Worm (Caenorhabditis elegans) whole organism, midembryonic: ENCODE results near the gene F59B10.2.

ENCODE experiments used
- T22C8.4 ChIP-seq: fragments of 200-800 bp; sonication (Bioruptor generic); IDR thresholded peaks from 2 replicates; pipeline ENCODE4 v1.3.6; 2022; ENCODE audit warnings: missing genetic modification characterization, missing compliant biosample characterization
- cog-1 ChIP-seq: sonication (generic microtip); optimal IDR thresholded peaks from 2 replicates; lab custom pipeline; 2016; ENCODE audit warnings: missing genetic modification characterization, missing compliant biosample characterization
- flt-1 ChIP-seq: fragments of 200-800 bp; sonication (Bioruptor generic); IDR thresholded peaks from 2 replicates; pipeline ENCODE4 v1.3.6; 2022; ENCODE audit warnings: missing genetic modification characterization, missing compliant biosample characterization
- klf-2 ChIP-seq: fragments of 200-800 bp; sonication (Bioruptor generic); conservative IDR thresholded peaks from 2 replicates; pipeline ENCODE4 v1.3.6; 2022; ENCODE audit warnings: missing genetic modification reagents, missing genetic modification characterization, missing compliant biosample characterization
- med-1 ChIP-seq: sonication (generic microtip); optimal IDR thresholded peaks from 2 replicates; lab custom pipeline; 2017; ENCODE audit warnings: missing genetic modification characterization, mild to moderate bottlenecking, missing compliant biosample characterization, antibody characterized with exemption, missing genetic modification reagents; ENCODE audit not compliant: insufficient read depth
- ref-1 ChIP-seq: fragments of 200-800 bp; sonication (Bioruptor generic); conservative IDR thresholded peaks from 2 replicates; pipeline ENCODE4 v1.3.6; 2022; ENCODE audit warnings: missing genetic modification reagents, missing genetic modification characterization, missing compliant biosample characterization
- tab-1 ChIP-seq: fragments of 200-800 bp; sonication (Bioruptor generic); IDR thresholded peaks from 2 replicates; pipeline ENCODE4 v1.3.6; 2022; ENCODE audit warnings: missing genetic modification characterization, missing compliant biosample characterization
- ztf-23 ChIP-seq: fragments of 200-800 bp; sonication (Bioruptor generic); IDR thresholded peaks from 2 replicates; pipeline ENCODE4 v1.3.6; 2022; ENCODE audit warnings: missing genetic modification reagents, missing genetic modification characterization, missing compliant biosample characterization
- ztf-29 ChIP-seq: fragments of 200-800 bp; sonication (Bioruptor generic); IDR thresholded peaks from 2 replicates; pipeline ENCODE4 v1.3.6; 2022; ENCODE audit warnings: missing genetic modification reagents, missing genetic modification characterization, missing compliant biosample characterization

Gene F59B10.2

ce11 chrII:10530907-10531306 lies 21.3 kb upstream of the F59B10.2 start:
- no peak for TF ChIP-seq tab-1 (GFP tag; lab: Robert Waterston, UW)
- TF ChIP-seq klf-2 (GFP tag; lab: Robert Waterston, UW): no peak
- no peak for TF ChIP-seq ref-1
- no peak for TF ChIP-seq ztf-23 (GFP tag; lab: Robert Waterston, UW)

DNA sequence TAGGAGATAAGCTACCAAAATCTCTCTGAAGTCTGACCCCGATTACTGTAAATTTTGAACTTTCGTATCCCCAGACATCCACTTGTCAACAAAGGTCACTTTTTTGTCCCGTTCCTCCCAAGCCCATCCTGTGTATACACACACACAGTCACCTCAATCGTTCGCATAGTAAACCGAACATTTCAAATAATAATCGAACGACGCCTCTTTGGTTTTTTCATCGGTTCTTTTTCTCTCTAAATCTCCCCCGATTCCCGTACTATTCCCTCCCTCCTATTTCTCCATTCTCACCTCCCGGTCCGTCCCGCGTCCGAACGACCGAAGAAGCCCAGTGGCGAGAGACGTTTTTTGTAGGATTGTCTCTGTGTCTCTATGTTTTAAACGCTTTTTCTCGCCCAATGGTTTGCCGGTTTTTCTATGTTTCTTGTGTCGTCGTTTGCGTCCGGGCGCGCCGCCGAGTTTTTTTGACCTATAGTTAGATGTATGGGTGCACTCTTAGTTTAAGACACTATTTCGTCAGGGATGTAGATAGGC lies 19.6 kb upstream of the F59B10.2 start:
- TF ChIP-seq ztf-23 (GFP tag; lab: Robert Waterston, UW): no peak

ce11 chrII:10527649-10528134 lies 18.0 kb upstream of the F59B10.2 start, which contains the start of gene mab-10:
TSS of gene mab-10 (plus strand) at chrII:10528084.
- TF ChIP-seq ztf-23 (GFP tag; lab: Robert Waterston, UW): 0 out of 2 replicates have a peak, but pooled peaks have one; percentile 48
- no peak for TF ChIP-seq cog-1 (tag; lab: Kevin White, UChicago)

DNA sequence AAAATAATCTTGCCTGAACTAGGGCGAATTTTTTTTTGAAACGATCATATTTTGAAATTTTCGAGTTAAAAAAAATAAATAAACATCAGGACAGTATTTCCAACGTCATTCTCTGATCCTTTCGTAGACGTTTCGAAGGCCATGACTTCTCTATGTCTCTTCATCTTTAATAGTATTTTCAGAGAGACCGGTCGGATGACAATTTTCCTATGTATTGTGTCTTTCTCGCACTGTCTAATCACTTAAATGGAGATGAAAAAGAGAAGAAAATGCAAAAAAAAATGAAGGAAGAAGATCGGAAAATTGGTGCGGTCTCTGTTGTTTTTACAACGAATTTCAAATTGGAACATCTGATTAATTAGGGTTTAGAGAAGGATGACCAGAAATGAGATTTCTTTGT lies 15.5 kb upstream of the F59B10.2 start:
- TF ChIP-seq tab-1 (GFP tag; lab: Robert Waterston, UW) (no peak), flt-1 (GFP tag; lab: Robert Waterston, UW) (no peak), T22C8.4 (no peak), med-1 (GFP tag; lab: Kevin White, UChicago) (no peak), ref-1 (no peak), klf-2 (GFP tag; lab: Robert Waterston, UW) (no peak), ztf-29 (no peak), ztf-23 (GFP tag; lab: Robert Waterston, UW) (no peak), cog-1 (tag; lab: Kevin White, UChicago) (no peak)

DNA sequence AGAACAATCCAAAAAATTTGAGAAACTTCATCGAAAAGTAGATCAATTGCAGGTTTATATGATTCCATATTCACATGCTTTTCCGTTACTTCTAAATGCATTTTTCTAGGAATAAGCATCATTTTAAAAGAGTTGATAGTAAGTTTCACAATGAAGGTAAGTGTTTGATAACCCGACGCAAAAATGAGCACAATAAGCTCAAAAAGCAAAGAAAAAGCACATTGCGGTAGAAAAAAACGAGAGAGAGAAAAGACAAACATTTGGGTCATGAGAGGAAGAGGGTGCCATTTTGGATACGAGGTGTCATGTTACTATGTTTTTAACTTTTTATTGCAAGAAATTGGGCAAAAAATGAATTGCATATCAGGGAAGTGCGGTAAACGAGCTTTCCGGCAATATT lies 14.7 kb upstream of the F59B10.2 start, which contains the start of gene F59B10.6:
TSS of gene F59B10.6 (minus strand) at position 101 of the 400 bp plus-strand sequence.
- TF ChIP-seq med-1 (GFP tag; lab: Kevin White, UChicago): no peak
- no peak for TF ChIP-seq ref-1
- no peak for TF ChIP-seq cog-1 (tag; lab: Kevin White, UChicago)
- no peak for TF ChIP-seq klf-2 (GFP tag; lab: Robert Waterston, UW)
- no peak for TF ChIP-seq tab-1 (GFP tag; lab: Robert Waterston, UW)
- TF ChIP-seq ztf-29: no peak
- no peak for TF ChIP-seq ztf-23 (GFP tag; lab: Robert Waterston, UW)
- no peak for TF ChIP-seq flt-1 (GFP tag; lab: Robert Waterston, UW)

DNA sequence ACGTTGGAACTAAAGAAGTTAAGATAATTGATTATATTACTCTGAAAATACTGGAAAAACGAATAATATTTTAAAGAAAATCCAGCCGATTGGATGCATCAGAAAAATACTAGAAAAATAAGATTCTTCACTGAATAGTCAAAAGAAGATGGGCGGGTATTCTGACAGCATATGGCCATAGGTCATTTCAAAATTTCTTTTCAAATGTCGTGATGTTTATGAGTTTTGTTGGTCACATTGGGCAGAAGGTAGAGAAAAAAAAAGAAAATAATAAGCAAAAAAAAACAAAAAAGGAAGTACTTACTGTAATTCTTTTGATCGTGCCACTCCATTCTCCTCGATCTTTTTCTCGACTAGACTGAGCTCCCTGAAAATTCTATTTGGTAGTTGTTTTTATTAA lies 13.9 kb upstream of the F59B10.2 start, which contains the start of gene F59B10.5:
TSS of gene F59B10.5 (minus strand) at position 101 of the 400 bp plus-strand sequence.
- TF ChIP-seq T22C8.4: no peak
- TF ChIP-seq cog-1 (tag; lab: Kevin White, UChicago): no peak
- TF ChIP-seq tab-1 (GFP tag; lab: Robert Waterston, UW): no peak
- no peak for TF ChIP-seq ztf-23 (GFP tag; lab: Robert Waterston, UW)
- no peak for TF ChIP-seq med-1 (GFP tag; lab: Kevin White, UChicago)

DNA sequence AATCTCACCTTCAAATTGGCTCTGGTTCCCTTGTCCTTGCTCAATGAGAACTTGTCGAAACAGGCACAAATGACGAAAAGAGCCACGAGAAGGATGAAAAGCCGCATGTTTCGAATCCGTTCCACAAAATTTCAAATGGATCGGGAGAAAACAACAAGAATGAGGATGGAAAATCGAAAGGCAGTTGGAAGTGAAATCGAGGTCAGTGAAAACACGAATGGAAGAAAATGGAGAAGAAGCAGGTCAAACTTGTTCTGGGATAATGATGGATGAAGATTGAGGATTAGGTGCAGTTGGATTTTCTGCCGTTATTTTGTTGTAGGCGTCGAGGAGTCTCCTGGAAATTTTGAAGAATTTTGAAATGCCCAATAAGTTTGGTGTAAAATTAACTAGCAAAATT lies 13.4 kb upstream of the F59B10.2 start:
- TF ChIP-seq ztf-23 (GFP tag; lab: Robert Waterston, UW) (no peak), tab-1 (GFP tag; lab: Robert Waterston, UW) (no peak), flt-1 (GFP tag; lab: Robert Waterston, UW) (no peak), klf-2 (GFP tag; lab: Robert Waterston, UW) (no peak), cog-1 (tag; lab: Kevin White, UChicago) (no peak), T22C8.4 (no peak), med-1 (GFP tag; lab: Kevin White, UChicago) (no peak), ref-1 (no peak), ztf-29 (no peak)

ce11 chrII:10519863-10520262 lies 10.2 kb upstream of the F59B10.2 start:
- no peak for TF ChIP-seq ztf-29
- TF ChIP-seq tab-1 (GFP tag; lab: Robert Waterston, UW): no peak
- TF ChIP-seq ztf-23 (GFP tag; lab: Robert Waterston, UW): no peak

- no peak for TF ChIP-seq med-1 (GFP tag; lab: Kevin White, UChicago)
- TF ChIP-seq ztf-29: no peak
These were observed 9.4 kb upstream of the F59B10.2 start, which contains the start of gene F59B10.4 for ce11 chrII:10519017-10519416. TSS of gene F59B10.4 (minus strand) at chrII:10519117.

ce11 chrII:10516375-10516774 lies 6.7 kb upstream of the F59B10.2 start:
- TF ChIP-seq ztf-29: no peak
- TF ChIP-seq cog-1 (tag; lab: Kevin White, UChicago): no peak
- no peak for TF ChIP-seq tab-1 (GFP tag; lab: Robert Waterston, UW)
- no peak for TF ChIP-seq klf-2 (GFP tag; lab: Robert Waterston, UW)

DNA sequence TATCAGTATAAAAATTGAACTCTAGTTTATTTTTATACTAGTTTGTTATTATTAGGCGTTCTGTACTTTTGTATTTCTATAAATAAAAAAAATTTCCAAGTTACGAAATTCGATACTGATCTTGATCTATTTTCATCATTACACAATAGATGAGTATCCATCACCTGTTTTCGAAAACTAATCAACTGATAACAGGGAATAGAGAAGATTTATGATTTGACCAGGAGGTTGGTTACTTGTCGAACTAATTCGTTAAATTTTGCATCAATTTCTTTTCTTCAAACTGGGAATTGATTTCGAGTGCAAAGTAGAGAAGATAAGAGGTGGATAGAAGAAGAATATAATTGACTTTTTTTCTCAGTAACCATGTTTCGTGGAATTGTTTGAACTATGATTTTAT lies 5.8 kb upstream of the F59B10.2 start:
- TF ChIP-seq ztf-23 (GFP tag; lab: Robert Waterston, UW) (no peak), flt-1 (GFP tag; lab: Robert Waterston, UW) (no peak), tab-1 (GFP tag; lab: Robert Waterston, UW) (no peak)
